Worm (Caenorhabditis elegans): ENCODE results near the gene F09C6.3.

Gene F09C6.3

ce11 chrV:16857977-16858479, 21.9 kb downstream of the F09C6.3 start, which contains the start of the genes clec-31 and clec-22:
Gene clec-31, minus strand, starts transcription at chrV:16858077.
Gene clec-22, plus strand, starts transcription at chrV:16858429.
- TF ChIP-seq snpc-1.3 (tag; optimal IDR thresholded peaks at IDR 0.05; ENCODE audit: insufficient read depth), result no peak
- no peak for TF ChIP-seq akir-1 (GFP tag; optimal IDR thresholded peaks at IDR 0.05)
- TF ChIP-seq dpff-1 (tag; optimal IDR thresholded peaks at IDR 0.05), result no peak
- no peak for TF ChIP-seq nhr-80 (tag; optimal IDR thresholded peaks at IDR 0.05)
- no peak for TF ChIP-seq F49E8.2 (tag; optimal IDR thresholded peaks at IDR 0.05; ENCODE audit: insufficient read depth)
- TF ChIP-seq lin-26 (GFP tag; IDR thresholded peaks at IDR 0.05), result no peak
- TF ChIP-seq die-1 (tag; optimal IDR thresholded peaks at IDR 0.05), result no peak
- no peak for TF ChIP-seq attf-3 (GFP tag; conservative IDR thresholded peaks at IDR 0.05)
- TF ChIP-seq egrh-3 (GFP tag; IDR thresholded peaks at IDR 0.05), result no peak
- no peak for TF ChIP-seq attf-6 (GFP tag; IDR thresholded peaks at IDR 0.05)
- TF ChIP-seq ztf-3 (GFP tag; optimal IDR thresholded peaks at IDR 0.05), result no peak
- TF ChIP-seq mes-4 (tag; optimal IDR thresholded peaks at IDR 0.05), result no peak
- no peak for TF ChIP-seq nhr-90 (tag; optimal IDR thresholded peaks at IDR 0.05)
- TF ChIP-seq K11D2.4 (GFP tag; IDR thresholded peaks at IDR 0.05), result no peak
- TF ChIP-seq B0261.1 (tag; optimal IDR thresholded peaks at IDR 0.05), result no peak
- TF ChIP-seq ets-4 (GFP tag; optimal IDR thresholded peaks at IDR 0.05), result no peak
- TF ChIP-seq nhr-179 (tag; optimal IDR thresholded peaks at IDR 0.05), result no peak

ce11 chrV:16853956-16854683, 25.8 kb downstream of the F09C6.3 start, which contains the start of the genes clec-35 and clec-27:
Gene clec-35, minus strand, starts transcription at chrV:16854056.
Gene clec-27, plus strand, starts transcription at chrV:16854633.
- no peak for TF ChIP-seq repo-1 (tag; optimal IDR thresholded peaks at IDR 0.05)
- TF ChIP-seq C06A6.2 (GFP tag; conservative IDR thresholded peaks at IDR 0.05), result no peak
- TF ChIP-seq ccch-3 (GFP tag; optimal IDR thresholded peaks at IDR 0.05), result no peak
- TF ChIP-seq Y67H2A.10 (GFP tag; conservative IDR thresholded peaks at IDR 0.05), result no peak
- TF ChIP-seq let-526 (GFP tag; IDR thresholded peaks at IDR 0.05), result no peak
- no peak for TF ChIP-seq egrh-3 (GFP tag; IDR thresholded peaks at IDR 0.05)
- no peak for TF ChIP-seq nfya-2 (GFP tag; IDR thresholded peaks at IDR 0.05)
- TF ChIP-seq zfh-2 (GFP tag; conservative IDR thresholded peaks at IDR 0.05), result no peak
- no peak for TF ChIP-seq dpff-1 (tag; optimal IDR thresholded peaks at IDR 0.05)
- no peak for TF ChIP-seq hsf-1 (GFP tag; IDR thresholded peaks at IDR 0.05)
- no peak for TF ChIP-seq ztf-18 (tag; optimal IDR thresholded peaks at IDR 0.05)

- TF ChIP-seq madf-8 (GFP tag; conservative IDR thresholded peaks at IDR 0.05) (no peak), B0336.3 (GFP tag; IDR thresholded peaks at IDR 0.05) (no peak), rcor-1 (GFP tag; IDR thresholded peaks at IDR 0.05) (no peak), nhr-90 (tag; optimal IDR thresholded peaks at IDR 0.05) (no peak), egrh-3 (GFP tag; IDR thresholded peaks at IDR 0.05) (no peak), dox-1 (GFP tag; IDR thresholded peaks at IDR 0.05) (no peak), aptf-2 (GFP tag; conservative IDR thresholded peaks at IDR 0.05) (no peak), snpc-1.1 (tag; optimal IDR thresholded peaks at IDR 0.05; ENCODE audit: insufficient read depth) (no peak), ZK185.1 (tag; optimal IDR thresholded peaks at IDR 0.05; ENCODE audit: poor library complexity, severe bottlenecking) (no peak), B0035.1 (tag; optimal IDR thresholded peaks at IDR 0.05) (no peak), atf-7 (tag; optimal IDR thresholded peaks at IDR 0.05) (no peak), chd-7 (tag; optimal IDR thresholded peaks at IDR 0.05) (no peak), nhr-179 (tag; optimal IDR thresholded peaks at IDR 0.05) (no peak), fkh-3 (tag; optimal IDR thresholded peaks at IDR 0.05) (no peak)
Measured at ce11 chrV:16852002-16852401, 28.0 kb downstream of the F09C6.3 start, which contains the start of gene clec-37. Gene clec-37, minus strand, starts transcription at chrV:16852102.
